Fruit fly (Drosophila melanogaster) whole organism, wandering third instar larva: ENCODE measurements around the gene CG43318.

Source experiments
- Abd-B ChIP-seq: fragments of >200 bp; optimal IDR thresholded peaks from 2 replicates; lab custom pipeline; 2017; ENCODE audit warnings: missing biosample characterization, missing genetic modification characterization
- CG32264 ChIP-seq: fragments of 200-800 bp; sonication (Bioruptor generic); optimal IDR thresholded peaks from 2 replicates; lab custom pipeline; 2016; ENCODE audit warnings: missing biosample characterization, missing genetic modification characterization
- CG9705 ChIP-seq: fragments of 200-800 bp; sonication (Bioruptor generic); optimal IDR thresholded peaks from 2 replicates; lab custom pipeline; 2018; ENCODE audit warnings: missing biosample characterization, mild to moderate bottlenecking, missing genetic modification characterization
- CrebA ChIP-seq: fragments of 200-800 bp; sonication (Bioruptor generic); optimal IDR thresholded peaks from 2 replicates; lab custom pipeline; 2016; ENCODE audit warnings: missing biosample characterization, mild to moderate bottlenecking, missing genetic modification characterization, borderline replicate concordance
- Dfd ChIP-seq: fragments of >200 bp; optimal IDR thresholded peaks from 2 replicates; lab custom pipeline; 2017; ENCODE audit warnings: missing biosample characterization, missing genetic modification characterization
- Dif ChIP-seq: fragments of 200-275, 200-300 bp; sonication (Bioruptor generic); optimal IDR thresholded peaks from 2 replicates; lab custom pipeline; 2018; ENCODE audit warnings: missing biosample characterization, missing genetic modification characterization; ENCODE audit not compliant: partially characterized antibody
- GATAd ChIP-seq: sonication (Bioruptor generic); optimal IDR thresholded peaks from 2 replicates; lab custom pipeline; 2016; ENCODE audit warnings: missing biosample characterization, missing genetic modification characterization
- HLH106 ChIP-seq: fragments of 200-800 bp; optimal IDR thresholded peaks from 3 replicates; lab custom pipeline; 2019; ENCODE audit warnings: missing biosample characterization, mild to moderate bottlenecking, missing genetic modification characterization, moderate library complexity
- Hnf4 ChIP-seq: fragments of 200-800 bp; sonication (Bioruptor generic); optimal IDR thresholded peaks from 2 replicates; lab custom pipeline; 2016; ENCODE audit warnings: missing biosample characterization, mild to moderate bottlenecking, missing genetic modification characterization
- Hr78 ChIP-seq: fragments of >200 bp; optimal IDR thresholded peaks from 2 replicates; lab custom pipeline; 2017; ENCODE audit warnings: missing biosample characterization, missing genetic modification characterization
- Hr83 ChIP-seq: fragments of 200-300 bp; sonication (Bioruptor generic); optimal IDR thresholded peaks from 2 replicates; lab custom pipeline; 2016; ENCODE audit warnings: missing biosample characterization, mild to moderate bottlenecking, missing genetic modification characterization, moderate library complexity; ENCODE audit not compliant: poor library complexity, severe bottlenecking
- Jra ChIP-seq: sonication (Bioruptor generic); optimal IDR thresholded peaks from 2 replicates; lab custom pipeline; 2016; ENCODE audit warnings: missing biosample characterization, missing genetic modification characterization
- Mio ChIP-seq: sonication (Bioruptor generic); optimal IDR thresholded peaks from 2 replicates; lab custom pipeline; 2016; ENCODE audit warnings: missing biosample characterization, missing genetic modification characterization
- Myc ChIP-seq: fragments of >200 bp; optimal IDR thresholded peaks from 2 replicates; lab custom pipeline; 2017
- N ChIP-seq: fragments of >200 bp; optimal IDR thresholded peaks from 2 replicates; lab custom pipeline; 2018; ENCODE audit warnings: missing biosample characterization, missing external identifiers, missing genetic modification characterization
- OdsH ChIP-seq: fragments of 200-800 bp; sonication (Bioruptor generic); optimal IDR thresholded peaks from 2 replicates; lab custom pipeline; 2016; ENCODE audit warnings: missing biosample characterization, mild to moderate bottlenecking, missing genetic modification characterization
- Rel ChIP-seq, 2 experiments: fragments of 200-800 bp; sonication (Bioruptor generic) in 1 of 2; optimal IDR thresholded peaks; 2 replicates in 1 of 2; 3 replicates in 1 of 2; lab custom pipeline; 2016 to 2019; ENCODE audit warnings: mild to moderate bottlenecking in 2 of 2, missing biosample characterization in 2 of 2, missing genetic modification characterization in 2 of 2, moderate library complexity in 1 of 2
- Sp1 ChIP-seq: fragments of 200-800 bp; sonication (Bioruptor generic); optimal IDR thresholded peaks from 3 replicates; lab custom pipeline; 2019; ENCODE audit warnings: missing biosample characterization, mild to moderate bottlenecking, missing genetic modification characterization, moderate library complexity
- Vsx2 ChIP-seq: fragments of 200-300, 225-300 bp; sonication (Bioruptor generic); optimal IDR thresholded peaks from 2 replicates; lab custom pipeline; 2018; ENCODE audit warnings: missing biosample characterization, missing genetic modification characterization; ENCODE audit not compliant: partially characterized antibody
- br ChIP-seq: fragments of 200-800 bp; sonication (Bioruptor generic); optimal IDR thresholded peaks from 2 replicates; lab custom pipeline; 2016; ENCODE audit warnings: missing biosample characterization, missing genetic modification characterization
- brk ChIP-seq: fragments of 200-800 bp; sonication (Bioruptor generic); optimal IDR thresholded peaks from 2 replicates; lab custom pipeline; 2016; ENCODE audit warnings: missing biosample characterization, mild to moderate bottlenecking, missing genetic modification characterization
- dl ChIP-seq, 2 experiments: fragments of 175-275, 200-275 bp in 1 of 2; fragments of 200-275 bp in 1 of 2; sonication (Bioruptor generic); optimal IDR thresholded peaks; lab custom pipeline; 2018; ENCODE audit warnings: mild to moderate bottlenecking in 2 of 2, missing biosample characterization in 2 of 2, missing genetic modification characterization in 2 of 2, moderate library complexity in 2 of 2; ENCODE audit not compliant: partially characterized antibody in 2 of 2, insufficient read depth in 1 of 2
- dmrt93B ChIP-seq: fragments of 200-800 bp; sonication (Bioruptor generic); optimal IDR thresholded peaks from 2 replicates; lab custom pipeline; 2018; ENCODE audit warnings: missing biosample characterization, mild to moderate bottlenecking, missing genetic modification characterization
- dsf ChIP-seq: sonication (Bioruptor generic); optimal IDR thresholded peaks from 2 replicates; lab custom pipeline; 2016; ENCODE audit warnings: missing biosample characterization, missing genetic modification characterization, borderline replicate concordance
- ey ChIP-seq: fragments of 200-800 bp; sonication (Bioruptor generic); optimal IDR thresholded peaks from 2 replicates; lab custom pipeline; 2016; ENCODE audit warnings: missing biosample characterization, missing genetic modification characterization
- foxo ChIP-seq, 2 experiments: fragments of 200-800 bp; sonication (Bioruptor generic); optimal IDR thresholded peaks; 2 replicates in 1 of 2; 3 replicates in 1 of 2; lab custom pipeline; 2016 to 2017; ENCODE audit warnings: missing biosample characterization in 2 of 2, missing genetic modification characterization in 2 of 2
- fru ChIP-seq: fragments of 200-800 bp; sonication (Bioruptor generic); optimal IDR thresholded peaks from 3 replicates; lab custom pipeline; 2016; ENCODE audit warnings: missing biosample characterization, mild to moderate bottlenecking, missing genetic modification characterization
- h ChIP-seq: fragments of 200-800 bp; sonication (Bioruptor generic); optimal IDR thresholded peaks from 3 replicates; lab custom pipeline; 2016; ENCODE audit warnings: missing biosample characterization, mild to moderate bottlenecking, missing genetic modification characterization
- jim ChIP-seq: fragments of 175-275, 200-325 bp; sonication (Bioruptor generic); optimal IDR thresholded peaks from 2 replicates; lab custom pipeline; 2016; ENCODE audit warnings: missing biosample characterization, mild to moderate bottlenecking, missing genetic modification characterization
- lola ChIP-seq: fragments of >200 bp; optimal IDR thresholded peaks from 2 replicates; lab custom pipeline; 2017; ENCODE audit warnings: missing biosample characterization, missing genetic modification characterization
- pan ChIP-seq: fragments of >200 bp; optimal IDR thresholded peaks from 2 replicates; lab custom pipeline; 2017
- psq ChIP-seq: fragments of 200-800 bp; sonication (Bioruptor generic); optimal IDR thresholded peaks from 3 replicates; lab custom pipeline; 2017; ENCODE audit warnings: missing biosample characterization, mild to moderate bottlenecking, missing genetic modification characterization, moderate library complexity
- rgr ChIP-seq: fragments of 200-800 bp; sonication (Bioruptor generic); optimal IDR thresholded peaks from 3 replicates; lab custom pipeline; 2016; ENCODE audit warnings: missing biosample characterization, mild to moderate bottlenecking, missing genetic modification characterization
- sage ChIP-seq: fragments of 200-800 bp; sonication (Bioruptor generic); optimal IDR thresholded peaks from 2 replicates; lab custom pipeline; 2016; ENCODE audit warnings: missing biosample characterization, mild to moderate bottlenecking, missing genetic modification characterization
- sv ChIP-seq: fragments of 200-800 bp; sonication (Bioruptor generic); optimal IDR thresholded peaks from 3 replicates; lab custom pipeline; 2016; ENCODE audit warnings: missing biosample characterization, missing genetic modification characterization
- tai ChIP-seq: sonication (Bioruptor generic); optimal IDR thresholded peaks from 2 replicates; lab custom pipeline; 2016; ENCODE audit warnings: missing biosample characterization, missing genetic modification characterization
- usp ChIP-seq: fragments of >200 bp; optimal IDR thresholded peaks from 2 replicates; lab custom pipeline; 2017; ENCODE audit warnings: missing biosample characterization, missing genetic modification characterization
- woc ChIP-seq: sonication (Bioruptor generic); optimal IDR thresholded peaks from 2 replicates; lab custom pipeline; 2016; ENCODE audit warnings: missing biosample characterization, mild to moderate bottlenecking, missing genetic modification characterization

Gene CG43318

DNA sequence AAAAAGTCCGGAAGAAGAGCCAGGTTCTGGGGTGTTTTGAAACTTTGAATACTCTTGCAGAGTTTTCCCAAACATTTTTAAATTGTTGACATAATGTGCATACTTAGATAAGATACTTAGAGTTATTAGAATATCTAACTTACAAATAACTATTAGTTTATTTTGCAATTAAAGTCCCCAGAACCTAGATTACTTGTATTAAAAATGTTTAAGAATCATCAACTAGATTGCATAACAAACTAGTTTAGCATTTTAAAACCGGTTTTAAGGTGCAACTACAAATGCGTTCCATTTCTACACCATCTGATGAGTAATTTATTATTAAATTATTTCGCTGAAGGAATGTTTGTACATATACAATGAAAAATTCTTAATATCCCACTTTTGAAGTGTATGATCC, 26.9 kb downstream of the CG43318 start:
- TF ChIP-seq Myc (lab: Kevin White, UChicago) (no peak), foxo (GFP tag; optimal IDR thresholded peaks at IDR 0.05; lab: Kevin White, UChicago) (peak in 1 of 2 experiments; percentile 26), Vsx2 (GFP tag; lab: Kevin White, UChicago) (no peak), usp (GFP tag; lab: Kevin White, UChicago) (no peak), woc (GFP tag; lab: Kevin White, UChicago) (peak; percentile 63), fru (peak; percentile 9), brk (GFP tag; lab: Kevin White, UChicago) (no peak), Sp1 (GFP tag; lab: Kevin White, UChicago) (peak; percentile 12), HLH106 (tag; lab: Kevin White, UChicago) (peak; percentile 8)

DNA sequence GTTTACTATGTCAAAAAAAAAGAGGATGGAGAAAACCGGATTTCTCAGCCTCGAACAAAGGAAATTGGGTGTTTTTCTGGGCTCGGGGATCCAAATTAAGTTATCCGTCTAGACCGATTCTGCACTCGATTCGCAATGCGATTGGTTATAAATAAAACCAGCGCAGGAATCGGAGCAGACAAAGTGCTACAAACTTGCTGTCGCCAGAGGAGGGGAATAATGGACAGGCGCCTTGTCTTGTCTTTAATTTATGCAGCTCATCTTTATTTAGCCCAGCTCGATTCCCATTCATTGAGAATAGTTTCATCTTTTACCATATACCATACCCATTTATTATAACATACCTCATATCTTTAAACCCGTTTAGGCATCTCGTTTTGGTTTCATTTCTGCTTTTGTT, 28.6 kb downstream of the CG43318 start:
- no peak for TF ChIP-seq Hr83
- TF ChIP-seq Hr78 (GFP tag; lab: Kevin White, UChicago), result no peak
- no peak for TF ChIP-seq pan (lab: Kevin White, UChicago)
- no peak for TF ChIP-seq Jra (GFP tag; lab: Kevin White, UChicago)
- TF ChIP-seq woc (GFP tag; lab: Kevin White, UChicago), result no peak
- TF ChIP-seq Sp1 (GFP tag; lab: Kevin White, UChicago), result no peak
- TF ChIP-seq Dif (GFP tag; lab: Kevin White, UChicago), result no peak
- no peak for TF ChIP-seq foxo (GFP tag; optimal IDR thresholded peaks at IDR 0.05; lab: Kevin White, UChicago)
- TF ChIP-seq rgr (GFP tag; lab: Kevin White, UChicago), result no peak
- TF ChIP-seq GATAd, result no peak
- TF ChIP-seq jim (GFP tag; lab: Kevin White, UChicago), result no peak
- TF ChIP-seq sage (GFP tag; lab: Kevin White, UChicago), result no peak
- TF ChIP-seq Abd-B (GFP tag; lab: Kevin White, UChicago), result no peak
- no peak for TF ChIP-seq OdsH (GFP tag; lab: Kevin White, UChicago)
- no peak for TF ChIP-seq Vsx2 (GFP tag; lab: Kevin White, UChicago)
- no peak for TF ChIP-seq Rel (GFP tag; optimal IDR thresholded peaks at IDR 0.05; lab: Kevin White, UChicago)
- TF ChIP-seq Rel (tag; optimal IDR thresholded peaks at IDR 0.05; lab: Kevin White, UChicago), result no peak
- TF ChIP-seq Dfd (GFP tag; lab: Kevin White, UChicago), result no peak

DNA sequence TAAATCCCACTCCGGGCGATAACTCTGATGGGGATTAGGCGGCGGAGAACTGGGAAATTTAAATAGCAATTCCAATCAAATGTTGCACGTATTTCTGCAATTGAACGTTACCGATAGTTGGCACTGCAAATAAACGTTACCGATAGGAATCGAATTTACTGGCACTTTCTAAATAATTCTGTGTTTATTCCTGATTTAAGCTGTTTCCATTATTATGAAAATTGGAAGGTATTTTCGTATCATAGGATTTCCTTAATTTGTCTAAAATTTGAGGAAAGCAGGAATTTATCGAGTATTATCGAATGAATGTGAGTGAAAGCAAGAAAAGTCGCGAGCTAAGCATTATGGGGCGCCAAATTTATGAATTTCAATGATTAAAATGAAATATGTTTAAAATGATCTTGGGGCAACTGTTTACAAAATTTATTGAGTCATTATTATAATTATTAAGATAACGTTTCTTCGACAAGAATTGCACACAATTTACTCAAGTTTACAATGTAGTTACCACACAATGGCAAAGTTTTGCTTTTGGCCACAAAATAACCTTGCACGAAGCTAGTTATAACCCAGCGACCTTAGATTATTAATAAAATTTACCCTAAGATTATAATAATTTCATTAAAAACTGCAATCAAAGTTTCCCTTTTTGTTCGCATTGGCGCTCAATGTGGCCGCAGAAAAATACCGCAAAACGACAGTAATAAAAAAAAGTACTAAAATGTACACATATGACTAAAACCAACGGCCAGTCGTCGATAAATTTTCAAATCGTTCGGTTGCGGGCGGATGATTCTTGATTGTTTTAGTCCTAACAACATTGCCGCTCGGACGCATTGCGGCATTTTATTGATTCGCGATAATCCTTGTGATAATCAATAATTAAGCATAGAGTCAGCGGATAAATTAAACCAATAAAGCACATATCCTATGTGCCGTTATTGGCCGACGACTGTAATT, 29.4 kb downstream of the CG43318 start, which contains the start of gene alpha-Man-IIb:
Gene alpha-Man-IIb (plus strand): TSS at position 747 of the 960 bp plus-strand sequence.
- TF ChIP-seq sage (GFP tag; lab: Kevin White, UChicago) (no peak), Hnf4 (GFP tag; lab: Kevin White, UChicago) (no peak), fru (peak; percentile 54), N (GFP tag; lab: Kevin White, UChicago) (no peak), OdsH (GFP tag; lab: Kevin White, UChicago) (no peak), Abd-B (GFP tag; lab: Kevin White, UChicago) (no peak), brk (GFP tag; lab: Kevin White, UChicago) (no peak), rgr (GFP tag; lab: Kevin White, UChicago) (peak; percentile 25), psq (GFP tag; lab: Kevin White, UChicago) (no peak), CG9705 (no peak), dsf (GFP tag; lab: Kevin White, UChicago) (no peak), GATAd (no peak), ey (GFP tag; lab: Kevin White, UChicago) (no peak), jim (GFP tag; lab: Kevin White, UChicago) (no peak), dmrt93B (no peak), tai (GFP tag; lab: Kevin White, UChicago) (no peak), dl (GFP tag; optimal IDR thresholded peaks at IDR 0.05; lab: Kevin White, UChicago; ENCODE audit: insufficient read depth in 1 of 2, partially characterized antibody in 2 of 2) (no peak), usp (GFP tag; lab: Kevin White, UChicago) (no peak), lola (GFP tag; lab: Kevin White, UChicago) (no peak), foxo (GFP tag; optimal IDR thresholded peaks at IDR 0.05; lab: Kevin White, UChicago) (no peak), CrebA (GFP tag; lab: Kevin White, UChicago) (no peak), Vsx2 (GFP tag; lab: Kevin White, UChicago) (no peak), Sp1 (GFP tag; lab: Kevin White, UChicago) (peak; percentile 8), Dfd (GFP tag; lab: Kevin White, UChicago) (no peak), HLH106 (tag; lab: Kevin White, UChicago) (peak; percentile 19), Dif (GFP tag; lab: Kevin White, UChicago) (peak; percentile 5), pan (lab: Kevin White, UChicago) (no peak), Hr78 (GFP tag; lab: Kevin White, UChicago) (no peak), Myc (lab: Kevin White, UChicago) (no peak), Hr83 (peak; percentile 41), Mio (GFP tag; lab: Kevin White, UChicago) (no peak), CG32264 (GFP tag; lab: Kevin White, UChicago) (no peak), h (GFP tag; lab: Kevin White, UChicago) (peak; percentile 10), Rel (GFP tag; optimal IDR thresholded peaks at IDR 0.05; lab: Kevin White, UChicago) (no peak), Rel (tag; optimal IDR thresholded peaks at IDR 0.05; lab: Kevin White, UChicago) (peak; percentile 25), Jra (GFP tag; lab: Kevin White, UChicago) (no peak), woc (GFP tag; lab: Kevin White, UChicago) (no peak), sv (no peak), br (GFP tag; lab: Kevin White, UChicago) (no peak)
